Fruit fly (Drosophila melanogaster): ENCODE results near the gene CG9988.

The CG9988 gene

DNA sequence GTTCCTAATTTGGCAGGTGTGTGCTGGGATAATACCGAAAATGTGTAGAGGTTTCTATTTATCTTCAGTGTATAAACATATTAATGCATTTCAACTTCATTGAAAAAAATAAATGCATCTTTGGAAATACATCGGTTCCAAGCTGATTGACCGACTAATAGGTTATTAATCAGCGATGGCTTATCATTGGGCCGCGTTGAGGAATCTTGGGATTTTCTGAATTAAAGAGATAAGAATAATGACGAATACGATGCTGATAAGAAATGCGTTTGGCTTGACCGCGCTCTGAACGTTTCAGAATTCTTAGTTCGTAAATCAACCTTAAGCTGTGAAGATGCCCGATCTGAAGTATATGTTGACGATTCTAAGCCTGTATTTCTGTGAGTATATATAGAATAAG, 34.2 kb downstream of the CG9988 start, which contains the start of gene Sid:
Gene Sid (plus strand): TSS at position 301 of the 400 bp plus-strand sequence.
- no peak for TF ChIP-seq pzg (GFP tag; optimal IDR thresholded peaks at IDR 0.05)

DNA sequence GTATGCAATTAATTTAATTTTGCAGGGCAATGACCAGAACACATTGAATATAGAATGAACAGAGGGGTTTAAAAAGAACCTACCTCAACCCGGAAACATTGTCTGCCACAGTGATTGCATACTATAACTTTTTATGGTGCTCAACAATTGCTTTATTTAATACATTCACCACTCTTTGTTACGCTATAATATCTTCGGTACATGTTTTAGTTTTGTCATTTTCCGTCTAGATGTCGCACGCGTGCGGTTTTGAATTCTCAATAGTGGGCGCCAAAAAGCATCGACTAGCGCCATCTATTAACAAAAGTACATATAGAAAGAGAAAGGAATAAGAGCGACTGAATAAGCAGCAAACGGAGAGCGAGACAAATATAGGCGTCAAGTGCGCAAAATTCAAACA, 35.9 kb downstream of the CG9988 start:
- TF ChIP-seq CG1602 (GFP tag; optimal IDR thresholded peaks at IDR 0.05) (peak; percentile 84), Stat92E (GFP tag; optimal IDR thresholded peaks at IDR 0.05) (no peak), NC2α (GFP tag; optimal IDR thresholded peaks at IDR 0.05) (peak; percentile 79), sens (GFP tag) (peak; percentile 85), dm (GFP tag; optimal IDR thresholded peaks at IDR 0.05) (peak; percentile 72), CG8478 (optimal IDR thresholded peaks at IDR 0.05) (peak; percentile 77), HmgD (GFP tag; optimal IDR thresholded peaks at IDR 0.05) (peak; percentile 93), pho (GFP tag; optimal IDR thresholded peaks at IDR 0.05) (peak; percentile 70), CG11085 (GFP tag; IDR thresholded peaks at IDR 0.05) (peak; percentile 79), ems (GFP tag; optimal IDR thresholded peaks at IDR 0.05) (peak; percentile 69), tx (GFP tag; optimal IDR thresholded peaks at IDR 0.05) (peak; percentile 75), CG17385 (GFP tag; optimal IDR thresholded peaks at IDR 0.05) (peak; percentile 67), CG1233 (GFP tag; optimal IDR thresholded peaks at IDR 0.05) (peak; percentile 84), sens-2 (GFP tag; IDR thresholded peaks at IDR 0.05) (peak; percentile 68), CG14710 (tag; optimal IDR thresholded peaks at IDR 0.05) (no peak), CG12071 (GFP tag; optimal IDR thresholded peaks at IDR 0.05) (peak; percentile 78), da (GFP tag; optimal IDR thresholded peaks at IDR 0.05) (peak; percentile 80), gce (GFP tag; IDR thresholded peaks at IDR 0.05) (peak; percentile 89), CG8765 (GFP tag; IDR thresholded peaks at IDR 0.05) (peak; percentile 31; the same call in 1 of the 2 replicates), ase (GFP tag; IDR thresholded peaks at IDR 0.05) (peak; percentile 91), Side (GFP tag; optimal IDR thresholded peaks at IDR 0.05) (peak; percentile 84), CG6689 (GFP tag; IDR thresholded peaks at IDR 0.05) (peak; percentile 72), CG8290 (GFP tag; optimal IDR thresholded peaks at IDR 0.05) (peak; percentile 91), CG8290 (tag; optimal IDR thresholded peaks at IDR 0.05) (peak; percentile 52 to 93), Lim3 (GFP tag; IDR thresholded peaks at IDR 0.05) (no peak), prd (optimal IDR thresholded peaks at IDR 0.05) (no peak), prd (GFP tag; IDR thresholded peaks at IDR 0.05) (peak; percentile 84), CG7963 (GFP tag; IDR thresholded peaks at IDR 0.05; ENCODE audit: partially characterized antibody) (no peak), CG4404 (GFP tag; IDR thresholded peaks at IDR 0.05) (0 out of 2 replicates have a peak, but pooled peaks have one; percentile 13), Vsx1 (GFP tag; optimal IDR thresholded peaks at IDR 0.05) (peak; percentile 42), crp (GFP tag; optimal IDR thresholded peaks at IDR 0.05) (peak in 1 of 2 experiments; percentile 34), fu2 (GFP tag; optimal IDR thresholded peaks at IDR 0.05) (peak; percentile 67), Opbp (GFP tag; IDR thresholded peaks at IDR 0.05; ENCODE audit: partially characterized antibody) (peak; percentile 8; the same call in 1 of the 3 replicates), CG10959 (GFP tag; IDR thresholded peaks at IDR 0.05) (peak; percentile 82), CG10209 (GFP tag; optimal IDR thresholded peaks at IDR 0.05) (peak; percentile 71), CG6683 (GFP tag; optimal IDR thresholded peaks at IDR 0.05) (no peak), pros (GFP tag; optimal IDR thresholded peaks at IDR 0.05) (no peak), CG7372 (GFP tag; IDR thresholded peaks at IDR 0.05) (peak; percentile 54; the same call in 1 of the 2 replicates), CG6854 (GFP tag; optimal IDR thresholded peaks at IDR 0.05) (peak; percentile 30), CG4820 (GFP tag; optimal IDR thresholded peaks at IDR 0.05) (peak; percentile 85), Poxn (GFP tag; IDR thresholded peaks at IDR 0.05) (no peak), CG3163 (GFP tag; optimal IDR thresholded peaks at IDR 0.05) (peak; percentile 75), Fer1 (GFP tag; optimal IDR thresholded peaks at IDR 0.05) (no peak), CG30431 (GFP tag; optimal IDR thresholded peaks at IDR 0.05) (peak; percentile 90), CG17912 (GFP tag; optimal IDR thresholded peaks at IDR 0.05) (peak; percentile 96), HLH4C (GFP tag; IDR thresholded peaks at IDR 0.05; ENCODE audit: partially characterized antibody) (no peak), Elba2 (GFP tag; optimal IDR thresholded peaks at IDR 0.05) (peak; percentile 61), Mad (GFP tag; optimal IDR thresholded peaks at IDR 0.05) (peak; percentile 86), pzg (GFP tag; optimal IDR thresholded peaks at IDR 0.05) (peak; percentile 57), ro (GFP tag; IDR thresholded peaks at IDR 0.05) (peak; percentile 52; the same call in 1 of the 2 replicates)

All from whole organism, embryonic.